Fruit fly (Drosophila melanogaster) Kc167 (cell line): ENCODE measurements around the gene dnt.

ENCODE experiments used
- insv ChIP-seq: fragments of >200 bp; optimal IDR thresholded peaks from 3 replicates; lab custom pipeline; 2018; ENCODE audit warnings: missing external identifiers
- ttk ChIP-seq: sonication (Bioruptor generic); optimal IDR thresholded peaks from 2 replicates; lab custom pipeline; 2017; ENCODE audit warnings: missing external identifiers

DNA sequence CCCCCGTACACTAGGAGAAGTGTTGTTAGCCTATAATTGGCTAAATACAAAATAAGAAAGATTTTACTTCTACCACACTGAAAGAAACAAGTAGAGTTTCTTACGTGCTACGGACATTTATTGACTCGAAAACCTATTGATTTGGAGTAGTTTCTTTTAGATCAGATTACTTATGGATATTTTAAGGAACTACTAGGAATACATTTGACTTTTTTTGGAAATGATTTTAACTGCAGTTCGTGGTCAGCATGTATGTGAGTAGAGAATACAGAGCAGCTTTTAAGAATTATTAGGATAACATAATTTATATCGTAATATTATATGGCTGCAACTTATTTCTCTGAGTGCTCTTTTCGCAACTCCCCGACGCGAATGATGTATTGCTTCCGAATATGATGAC is 48.4 kb downstream of the dnt start:
- TF ChIP-seq insv (no peak), ttk (lab: Kevin White, UChicago) (no peak)
